Fruit fly (Drosophila melanogaster) S2 (cell line): ENCODE data around the gene ry.

Experiments
- CG8478 ChIP-seq: fragments of >200 bp; optimal IDR thresholded peaks from 2 replicates; lab custom pipeline; 2018
- CTCF ChIP-seq, 2 experiments: fragments of >200 bp; optimal IDR thresholded peaks; 2 replicates each; lab custom pipeline; 2018

DNA sequence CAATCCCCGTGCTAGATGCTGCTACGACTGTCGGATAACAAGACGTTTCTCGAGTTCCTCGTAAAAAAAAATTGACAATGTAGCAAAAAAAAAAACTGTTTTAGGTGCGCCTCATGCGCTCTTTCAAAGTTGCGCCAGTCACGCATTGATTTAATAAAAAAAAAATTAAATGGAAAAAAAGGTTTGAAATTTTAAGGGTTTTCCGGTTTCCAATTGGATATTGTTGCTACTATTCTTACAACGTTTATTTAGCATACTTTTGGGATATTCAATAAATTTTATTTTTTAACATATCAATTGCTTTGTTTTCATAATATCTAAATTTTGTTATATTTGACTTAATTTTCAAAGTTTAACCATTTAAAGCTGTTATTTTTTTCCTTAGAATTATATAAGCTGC is 24.2 kb downstream of the ry start:
- TF ChIP-seq CG8478 (lab: Kevin White, UChicago) = no peak
- no peak for TF ChIP-seq CTCF (optimal IDR thresholded peaks at IDR 0.05; lab: Kevin White, UChicago)
